Worm (Caenorhabditis elegans) whole organism, late embryonic: Measurements from ENCODE around the gene dgtr-1.

Experiments used
- C08G9.2 ChIP-seq: sonication (generic microtip); optimal IDR thresholded peaks from 2 replicates; lab custom pipeline; 2016; ENCODE audit warnings: mild to moderate bottlenecking, missing genetic modification characterization, moderate library complexity, missing compliant biosample characterization
- C38D4.7 ChIP-seq: fragments of 200-800 bp; sonication (Bioruptor generic); optimal IDR thresholded peaks from 2 replicates; lab custom pipeline; 2018; ENCODE audit warnings: mild to moderate bottlenecking, missing genetic modification characterization, moderate library complexity, missing compliant biosample characterization
- F13H6.1 ChIP-seq: sonication (generic microtip); optimal IDR thresholded peaks from 2 replicates; lab custom pipeline; 2016; ENCODE audit warnings: missing genetic modification characterization, missing compliant biosample characterization
- ama-1 ChIP-seq: fragments of 150-350 bp; optimal IDR thresholded peaks from 2 replicates; lab custom pipeline; 2014
- ceh-14 ChIP-seq: sonication (generic microtip); optimal IDR thresholded peaks from 2 replicates; lab custom pipeline; 2016; ENCODE audit warnings: missing genotype, missing genetic modification characterization, missing compliant biosample characterization
- ceh-18 ChIP-seq: sonication (generic microtip); optimal IDR thresholded peaks from 2 replicates; lab custom pipeline; 2016; ENCODE audit warnings: missing genetic modification characterization, missing compliant biosample characterization
- ceh-19 ChIP-seq: fragments of 200-800 bp; sonication (Bioruptor generic); optimal IDR thresholded peaks from 2 replicates; lab custom pipeline; 2018; ENCODE audit warnings: mild to moderate bottlenecking, missing genetic modification characterization, missing compliant biosample characterization
- ceh-22 ChIP-seq: sonication (generic microtip); optimal IDR thresholded peaks from 2 replicates; lab custom pipeline; 2017; ENCODE audit warnings: missing biosample characterization, missing genetic modification characterization
- ceh-45 ChIP-seq: fragments of 200-800 bp; sonication (Bioruptor generic); IDR thresholded peaks from 2 replicates; pipeline ENCODE4 v1.3.6; 2022; ENCODE audit warnings: missing genetic modification reagents, missing genetic modification characterization, missing compliant biosample characterization
- ceh-6 ChIP-seq: fragments of 200-800 bp; sonication (Bioruptor generic); optimal IDR thresholded peaks from 2 replicates; lab custom pipeline; 2018; ENCODE audit warnings: mild to moderate bottlenecking, missing genetic modification characterization, missing compliant biosample characterization
- ceh-9 ChIP-seq: sonication (generic microtip); optimal IDR thresholded peaks from 2 replicates; lab custom pipeline; 2016; ENCODE audit warnings: mild to moderate bottlenecking, missing genetic modification characterization, inconsistent platforms, missing compliant biosample characterization
- dmd-4 ChIP-seq: sonication (generic microtip); optimal IDR thresholded peaks from 2 replicates; lab custom pipeline; 2016; ENCODE audit warnings: borderline replicate concordance, missing genetic modification characterization, missing compliant biosample characterization
- dve-1 ChIP-seq: sonication (generic microtip); optimal IDR thresholded peaks from 2 replicates; lab custom pipeline; 2017; ENCODE audit warnings: antibody characterized with exemption, mild to moderate bottlenecking, missing genetic modification characterization, missing compliant biosample characterization
- elt-2 ChIP-seq: sonication (generic microtip); optimal IDR thresholded peaks from 2 replicates; lab custom pipeline; 2016; ENCODE audit warnings: missing genetic modification reagents, missing genetic modification characterization, missing compliant biosample characterization
- eyg-1 ChIP-seq: sonication (generic microtip); optimal IDR thresholded peaks from 2 replicates; lab custom pipeline; 2016; ENCODE audit warnings: missing genotype, missing genetic modification characterization, missing compliant biosample characterization
- fkh-10 ChIP-seq: fragments of 150-350 bp; optimal IDR thresholded peaks from 2 replicates; lab custom pipeline; 2014; ENCODE audit warnings: missing biosample characterization, missing genetic modification reagents, missing genetic modification characterization
- fkh-6 ChIP-seq: sonication (generic microtip); optimal IDR thresholded peaks from 2 replicates; lab custom pipeline; 2016; ENCODE audit warnings: missing genetic modification characterization, missing compliant biosample characterization
- hlh-13 ChIP-seq: fragments of 200-800 bp; sonication (Bioruptor generic); optimal IDR thresholded peaks from 2 replicates; lab custom pipeline; 2018; ENCODE audit warnings: mild to moderate bottlenecking, missing genetic modification characterization, missing compliant biosample characterization
- hlh-6 ChIP-seq: sonication (generic microtip); optimal IDR thresholded peaks from 2 replicates; lab custom pipeline; 2016; ENCODE audit warnings: missing genotype, missing genetic modification characterization, missing compliant biosample characterization
- hlh-8 ChIP-seq: sonication (generic microtip); optimal IDR thresholded peaks from 2 replicates; lab custom pipeline; 2016; ENCODE audit warnings: missing genotype, missing genetic modification characterization, missing compliant biosample characterization
- lim-6 ChIP-seq: sonication (generic microtip); optimal IDR thresholded peaks from 2 replicates; lab custom pipeline; 2016; ENCODE audit warnings: missing genetic modification characterization, missing compliant biosample characterization
- lin-11 ChIP-seq: fragments of 200-800 bp; sonication (Bioruptor generic); optimal IDR thresholded peaks from 2 replicates; lab custom pipeline; 2018; ENCODE audit warnings: mild to moderate bottlenecking, missing genetic modification characterization, missing compliant biosample characterization
- madf-2 ChIP-seq: sonication (generic microtip); optimal IDR thresholded peaks from 2 replicates; lab custom pipeline; 2017; ENCODE audit warnings: missing genetic modification characterization, missing compliant biosample characterization
- mec-3 ChIP-seq: sonication (generic microtip); optimal IDR thresholded peaks from 2 replicates; lab custom pipeline; 2016; ENCODE audit warnings: borderline replicate concordance, missing genetic modification characterization, missing compliant biosample characterization
- nhr-232 ChIP-seq: sonication (generic microtip); optimal IDR thresholded peaks from 2 replicates; lab custom pipeline; 2016; ENCODE audit warnings: missing genetic modification characterization, missing compliant biosample characterization
- odd-2 ChIP-seq: sonication (generic microtip); optimal IDR thresholded peaks from 2 replicates; lab custom pipeline; 2017; ENCODE audit warnings: antibody characterized with exemption, mild to moderate bottlenecking, missing genetic modification characterization, missing compliant biosample characterization
- pag-3 ChIP-seq: sonication (generic microtip); optimal IDR thresholded peaks from 2 replicates; lab custom pipeline; 2016; ENCODE audit warnings: missing compliant biosample characterization, missing genetic modification characterization, borderline replicate concordance
- pax-1 ChIP-seq: fragments of 150-350 bp; optimal IDR thresholded peaks from 2 replicates; lab custom pipeline; 2014; ENCODE audit warnings: missing biosample characterization, missing genetic modification characterization
- pha-2 ChIP-seq: sonication (generic microtip); optimal IDR thresholded peaks from 2 replicates; lab custom pipeline; 2017; ENCODE audit warnings: mild to moderate bottlenecking, missing genetic modification characterization, missing compliant biosample characterization
- pqm-1 ChIP-seq: sonication (generic microtip); optimal IDR thresholded peaks from 2 replicates; lab custom pipeline; 2016; ENCODE audit warnings: missing genetic modification characterization, missing compliant biosample characterization
- rnt-1 ChIP-seq: sonication (generic microtip); optimal IDR thresholded peaks from 2 replicates; lab custom pipeline; 2016; ENCODE audit warnings: missing genetic modification characterization, missing compliant biosample characterization
- sdc-2 ChIP-seq: sonication (generic microtip); optimal IDR thresholded peaks from 2 replicates; lab custom pipeline; 2016; ENCODE audit warnings: missing genotype, missing genetic modification characterization, missing compliant biosample characterization
- sox-4 ChIP-seq: sonication (generic microtip); optimal IDR thresholded peaks from 2 replicates; lab custom pipeline; 2017; ENCODE audit warnings: mild to moderate bottlenecking, missing genetic modification characterization, inconsistent platforms, missing compliant biosample characterization
- syd-9 ChIP-seq: sonication (generic microtip); optimal IDR thresholded peaks from 2 replicates; lab custom pipeline; 2016; ENCODE audit warnings: mild to moderate bottlenecking, missing genetic modification characterization, moderate library complexity, missing compliant biosample characterization
- tbx-2 ChIP-seq: sonication (generic microtip); optimal IDR thresholded peaks from 2 replicates; lab custom pipeline; 2016; ENCODE audit warnings: missing genetic modification characterization, missing compliant biosample characterization
- tbx-7 ChIP-seq: sonication (generic microtip); optimal IDR thresholded peaks from 2 replicates; lab custom pipeline; 2016; ENCODE audit warnings: missing genotype, missing genetic modification characterization, missing compliant biosample characterization
- unc-3 ChIP-seq, 2 experiments: fragments of 200-800 bp in 1 of 2; sonication (Bioruptor generic) in 1 of 2; sonication (generic microtip) in 1 of 2; conservative IDR thresholded peaks in 1 of 2; optimal IDR thresholded peaks in 1 of 2; 2 replicates each; pipeline versions ENCODE4 v1.3.6 to Lab custom; 2016 to 2022; ENCODE audit warnings: missing compliant biosample characterization in 2 of 2, missing genetic modification characterization in 2 of 2, missing genetic modification reagents in 1 of 2
- unc-42 ChIP-seq: sonication (generic microtip); optimal IDR thresholded peaks from 2 replicates; lab custom pipeline; 2016; ENCODE audit warnings: missing genotype, missing genetic modification characterization, missing compliant biosample characterization
- unc-55 ChIP-seq: sonication (generic microtip); optimal IDR thresholded peaks from 2 replicates; lab custom pipeline; 2017; ENCODE audit warnings: missing biosample characterization, missing genetic modification reagents, missing genetic modification characterization
- zip-5 ChIP-seq: sonication (generic microtip); optimal IDR thresholded peaks from 2 replicates; lab custom pipeline; 2016; ENCODE audit warnings: missing genetic modification characterization, missing compliant biosample characterization

The dgtr-1 gene

DNA sequence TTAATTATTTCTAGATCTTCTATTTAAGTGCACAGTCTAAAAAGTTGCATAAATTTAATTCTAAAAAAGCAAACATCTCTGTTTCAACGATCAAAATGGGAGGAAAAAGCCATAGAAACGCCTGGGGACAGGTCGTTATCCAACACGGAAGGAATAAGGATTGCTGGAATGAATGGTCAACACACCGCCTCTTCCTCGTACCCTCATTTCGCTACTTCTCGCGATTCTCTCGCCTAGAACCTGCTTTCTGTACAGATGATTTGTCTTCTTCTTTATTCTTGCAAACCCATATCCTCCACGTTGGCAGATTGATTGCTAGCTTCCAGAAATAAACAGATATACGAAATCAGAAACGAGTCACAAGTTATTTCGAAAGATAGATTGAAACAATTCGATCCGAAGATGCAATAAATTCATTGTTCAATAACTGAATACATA lies 18.0 kb downstream of the dgtr-1 start, which contains the start of gene dpy-11:
TSS of gene dpy-11 (minus strand) at position 354 of the 438 bp plus-strand sequence.
- 0 out of 2 replicates have a peak, but pooled peaks have one; percentile 40 for TF ChIP-seq ceh-45 (GFP tag; lab: Robert Waterston, UW)
- TF ChIP-seq fkh-10 (GFP tag; lab: Kevin White, UChicago), result no peak
- TF ChIP-seq hlh-8 (tag; lab: Kevin White, UChicago), result no peak

- TF ChIP-seq ceh-14 (tag; lab: Kevin White, UChicago), result no peak
- TF ChIP-seq ceh-22, result no peak
- TF ChIP-seq madf-2, result no peak
- TF ChIP-seq tbx-7 (tag; lab: Kevin White, UChicago), result no peak
- no peak for TF ChIP-seq hlh-6 (tag; lab: Kevin White, UChicago)
- no peak for TF ChIP-seq ama-1
- TF ChIP-seq dve-1 (tag; lab: Kevin White, UChicago), result no peak
- TF ChIP-seq ceh-6, result no peak
- no peak for TF ChIP-seq lin-11
- TF ChIP-seq ceh-9, result no peak
- TF ChIP-seq tbx-2, result no peak
- no peak for TF ChIP-seq elt-2 (tag; lab: Kevin White, UChicago)
- TF ChIP-seq eyg-1 (tag; lab: Kevin White, UChicago), result no peak
- no peak for TF ChIP-seq F13H6.1 (tag; lab: Kevin White, UChicago)
Observed at ce11 chrV:6515344-6515743, 18.4 kb downstream of the dgtr-1 start.

DNA sequence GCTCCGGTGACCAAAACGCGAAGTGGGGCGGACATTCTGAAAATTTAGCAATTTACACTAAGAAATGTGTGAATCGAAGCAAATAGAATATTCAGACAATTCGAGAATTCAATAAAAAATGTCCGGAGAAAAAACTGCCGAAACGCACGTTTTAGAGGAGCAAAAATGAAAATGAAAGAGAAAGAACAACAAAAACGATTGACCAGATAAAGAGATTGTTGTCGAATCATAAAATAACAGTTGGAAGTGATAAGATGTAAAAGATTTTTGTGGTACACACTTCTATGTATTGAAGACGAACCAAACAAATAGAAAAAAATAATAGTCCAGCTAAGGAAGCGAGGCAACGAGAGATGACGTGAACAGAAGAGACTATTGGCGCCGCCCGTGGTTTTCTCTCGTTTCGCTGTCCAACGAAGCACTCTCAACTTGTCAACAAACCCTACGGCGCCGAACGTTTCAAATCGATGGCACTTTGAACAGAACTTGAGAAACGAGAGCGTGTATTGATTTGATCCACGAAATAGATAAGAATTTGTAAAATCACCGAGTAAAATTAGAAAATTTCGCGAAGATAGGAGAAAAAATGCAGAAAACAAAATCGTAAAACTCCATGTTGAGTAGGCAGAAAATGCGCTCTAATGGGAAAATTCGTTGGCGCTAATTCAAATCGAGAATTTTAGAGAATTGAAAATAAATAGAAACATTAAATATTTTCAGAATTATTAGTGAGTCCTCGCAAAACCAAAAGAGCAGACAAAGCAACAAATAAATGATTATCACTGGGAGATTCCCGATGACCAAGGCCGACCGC lies 19.8 kb downstream of the dgtr-1 start, which contains the start of gene mdh-1:
TSS of gene mdh-1 (minus strand) at position 36 of the 814 bp plus-strand sequence.
- TF ChIP-seq ama-1 (no peak), unc-42 (tag; lab: Kevin White, UChicago) (no peak), zip-5 (no peak), fkh-6 (tag; lab: Kevin White, UChicago) (no peak), unc-3 (GFP tag; conservative IDR thresholded peaks at IDR 0.05; lab: Robert Waterston, UW) (no peak), unc-3 (tag; optimal IDR thresholded peaks at IDR 0.05; lab: Kevin White, UChicago) (no peak), ceh-14 (tag; lab: Kevin White, UChicago) (no peak), hlh-8 (tag; lab: Kevin White, UChicago) (no peak), ceh-6 (no peak), hlh-13 (GFP tag; lab: Kevin White, UChicago) (no peak), sdc-2 (tag; lab: Kevin White, UChicago) (no peak), F13H6.1 (tag; lab: Kevin White, UChicago) (no peak), rnt-1 (tag; lab: Kevin White, UChicago) (no peak), ceh-19 (GFP tag; lab: Kevin White, UChicago) (no peak), sox-4 (tag; lab: Kevin White, UChicago) (no peak), pax-1 (tag; lab: Kevin White, UChicago) (no peak), nhr-232 (no peak), C38D4.7 (GFP tag; lab: Kevin White, UChicago) (no peak), C08G9.2 (tag; lab: Kevin White, UChicago) (no peak), mec-3 (tag; lab: Kevin White, UChicago) (no peak), dmd-4 (tag; lab: Kevin White, UChicago) (no peak)

DNA sequence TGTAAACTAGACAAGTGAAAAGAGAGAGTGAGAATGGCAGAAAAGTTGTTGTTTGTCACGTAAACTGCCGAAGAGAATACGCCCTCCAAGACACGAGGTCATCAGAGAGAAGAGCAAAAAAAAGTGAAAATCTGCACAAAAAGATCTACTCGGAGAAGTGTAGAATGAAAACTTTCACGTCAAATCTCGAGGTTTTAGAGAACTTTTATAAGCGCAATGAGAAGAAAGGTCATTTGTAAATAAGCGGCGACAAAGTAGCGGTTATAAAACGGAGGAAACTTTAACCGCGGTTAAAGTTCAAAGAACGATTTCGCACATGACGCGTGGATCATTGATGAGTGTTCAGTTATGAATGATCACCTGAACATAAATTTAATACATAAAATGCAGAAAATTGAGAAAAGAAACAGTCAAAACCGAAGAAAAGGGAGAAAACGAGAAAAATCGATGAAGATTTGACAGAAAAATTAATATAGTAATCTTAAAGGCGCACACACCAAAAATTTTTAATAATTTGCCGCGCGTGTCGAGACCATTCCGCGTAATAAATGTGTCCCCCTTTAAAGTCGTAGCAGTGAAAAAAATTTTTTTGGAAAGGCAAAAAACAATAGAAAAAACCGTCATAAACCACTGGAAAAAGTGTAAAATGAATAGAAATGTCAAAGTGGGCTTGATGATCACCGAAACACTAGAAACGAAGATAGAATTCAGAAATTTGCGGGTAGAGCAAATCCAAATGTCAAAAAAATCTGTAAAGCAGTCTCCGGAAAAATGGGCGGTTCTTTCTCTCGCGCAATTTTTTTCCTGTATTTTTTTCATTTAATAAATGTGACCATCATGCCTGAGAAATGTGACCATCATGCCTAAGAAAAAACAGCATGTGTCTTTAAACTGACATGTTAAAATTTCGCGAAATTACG lies 20.7 kb downstream of the dgtr-1 start:
- TF ChIP-seq pag-3 (tag; lab: Kevin White, UChicago) (no peak), odd-2 (tag; lab: Kevin White, UChicago) (no peak), F13H6.1 (tag; lab: Kevin White, UChicago) (no peak), tbx-7 (tag; lab: Kevin White, UChicago) (no peak), lim-6 (tag; lab: Kevin White, UChicago) (no peak), ceh-18 (tag; lab: Kevin White, UChicago) (no peak), pax-1 (tag; lab: Kevin White, UChicago) (no peak), syd-9 (tag; lab: Kevin White, UChicago) (no peak), pha-2 (tag; lab: Kevin White, UChicago) (no peak), unc-42 (tag; lab: Kevin White, UChicago) (no peak), pqm-1 (no peak), ceh-9 (no peak), unc-55 (GFP tag; lab: Kevin White, UChicago) (no peak)
